Worm (Caenorhabditis elegans) whole organism, L4 larva: ENCODE data around the gene F55A4.7.
A peak's percentile ranks its signal among the peaks of the same experiment; 100 is the strongest.

Source experiments
- D1046.2 ChIP-seq: fragments of 200-800 bp; sonication (Bioruptor generic); IDR thresholded peaks from 2 replicates; pipeline ENCODE4 v1.3.6; 2022; ENCODE audit warnings: missing genetic modification characterization, missing compliant biosample characterization
- F44E2.7 ChIP-seq: fragments of 200-800 bp; sonication (Bioruptor generic); IDR thresholded peaks from 2 replicates; pipeline ENCODE4 v2.1.2; 2022; ENCODE audit warnings: missing genetic modification characterization, missing compliant biosample characterization
- R02D3.7 ChIP-seq: fragments of 150-350 bp; sonication (generic microtip); optimal IDR thresholded peaks from 3 replicates; lab custom pipeline; 2014; ENCODE audit warnings: missing biosample characterization, missing genetic modification characterization
- Y75B8A.6 ChIP-seq: fragments of 200-800 bp; sonication (Bioruptor generic); IDR thresholded peaks from 2 replicates; pipeline ENCODE4 v1.3.6; 2022; ENCODE audit warnings: missing genetic modification reagents, missing genetic modification characterization, missing compliant biosample characterization
- ZK337.2 ChIP-seq: fragments of 200-800 bp; sonication (Bioruptor generic); IDR thresholded peaks from 2 replicates; pipeline ENCODE4 v1.3.6; 2022; ENCODE audit warnings: missing genetic modification reagents, missing genetic modification characterization, missing compliant biosample characterization
- aha-1 ChIP-seq: fragments of 150-350 bp; peaks from one replicate; lab custom pipeline; 2014; ENCODE audit warnings: missing biosample characterization, missing genetic modification characterization
- arid-1 ChIP-seq: fragments of 200-800 bp; sonication (Bioruptor generic); conservative IDR thresholded peaks from 2 replicates; pipeline ENCODE4 v1.3.6; 2022; ENCODE audit warnings: missing genetic modification reagents, missing genetic modification characterization, missing compliant biosample characterization
- ceh-32 ChIP-seq: sonication (generic microtip); optimal IDR thresholded peaks from 2 replicates; lab custom pipeline; 2016; ENCODE audit warnings: mild to moderate bottlenecking, missing genetic modification characterization, missing compliant biosample characterization; ENCODE audit not compliant: poor library complexity
- ceh-82 ChIP-seq: sonication (generic microtip); optimal IDR thresholded peaks from 2 replicates; lab custom pipeline; 2017; ENCODE audit warnings: missing biosample characterization, missing genetic modification characterization
- ctbp-1 ChIP-seq: fragments of 200-800 bp; sonication (Bioruptor generic); IDR thresholded peaks from 2 replicates; pipeline ENCODE4 v1.3.6; 2022; ENCODE audit warnings: missing genetic modification reagents, missing genetic modification characterization, missing compliant biosample characterization
- daf-16 ChIP-seq, 3 experiments: sonication (generic microtip); optimal IDR thresholded peaks; 2 replicates each; lab custom pipeline; 2016 to 2017; ENCODE audit warnings: missing genetic modification characterization in 3 of 3, missing genetic modification reagents in 3 of 3, mild to moderate bottlenecking in 2 of 3, missing compliant biosample characterization in 2 of 3, missing biosample characterization in 1 of 3, moderate library complexity in 1 of 3
- daf-19 ChIP-seq: fragments of 200-800 bp; sonication (Bioruptor generic); conservative IDR thresholded peaks from 2 replicates; pipeline ENCODE4 v1.3.6; 2022; ENCODE audit warnings: missing genetic modification characterization, missing compliant biosample characterization
- dmd-6 ChIP-seq: fragments of 200-800 bp; sonication (Bioruptor generic); IDR thresholded peaks from 2 replicates; pipeline ENCODE4 v1.3.6; 2022; ENCODE audit warnings: missing genetic modification reagents, missing genetic modification characterization, missing compliant biosample characterization
- dmd-9 ChIP-seq: fragments of 200-800 bp; sonication (Bioruptor generic); IDR thresholded peaks from 2 replicates; pipeline ENCODE4 v1.3.6; 2022; ENCODE audit warnings: missing genetic modification reagents, missing genetic modification characterization, missing compliant biosample characterization
- dve-1 ChIP-seq: sonication (generic microtip); optimal IDR thresholded peaks from 2 replicates; lab custom pipeline; 2017; ENCODE audit warnings: antibody characterized with exemption, mild to moderate bottlenecking, missing genetic modification characterization, missing compliant biosample characterization; ENCODE audit not compliant: insufficient read depth
- gei-8 ChIP-seq: fragments of 200-800 bp; sonication (Bioruptor generic); optimal IDR thresholded peaks from 2 replicates; lab custom pipeline; 2018; ENCODE audit warnings: mild to moderate bottlenecking, missing genetic modification characterization, missing compliant biosample characterization
- hif-1 ChIP-seq, 2 experiments: sonication (generic microtip); optimal IDR thresholded peaks; 2 replicates each; lab custom pipeline; 2016 to 2017; ENCODE audit warnings: missing compliant biosample characterization in 2 of 2, missing genetic modification characterization in 2 of 2, missing genetic modification reagents in 2 of 2, missing genotype in 2 of 2, mild to moderate bottlenecking in 1 of 2
- hlh-11 ChIP-seq: fragments of 200-800 bp; sonication (Bioruptor generic); optimal IDR thresholded peaks from 2 replicates; lab custom pipeline; 2018; ENCODE audit warnings: mild to moderate bottlenecking, missing genetic modification characterization, missing compliant biosample characterization
- hlh-30 ChIP-seq: sonication (generic microtip); optimal IDR thresholded peaks from 2 replicates; lab custom pipeline; 2017; ENCODE audit warnings: antibody characterized with exemption, mild to moderate bottlenecking, missing genetic modification characterization, missing compliant biosample characterization; ENCODE audit not compliant: insufficient read depth
- lin-1 ChIP-seq: fragments of 200-800 bp; sonication (Bioruptor generic); IDR thresholded peaks from 2 replicates; pipeline ENCODE4 v1.3.6; 2022; ENCODE audit warnings: missing genetic modification reagents, missing genetic modification characterization, missing compliant biosample characterization
- lir-3 ChIP-seq: sonication (generic microtip); optimal IDR thresholded peaks from 2 replicates; lab custom pipeline; 2016; ENCODE audit warnings: mild to moderate bottlenecking, missing genetic modification characterization, missing compliant biosample characterization
- lsy-2 ChIP-seq, 2 experiments: fragments of 150-350 bp in 1 of 2; sonication (generic microtip) in 1 of 2; optimal IDR thresholded peaks; 2 replicates each; lab custom pipeline; 2014 to 2017; ENCODE audit warnings: missing biosample characterization in 2 of 2, missing genetic modification characterization in 2 of 2
- mdl-1 ChIP-seq, 2 experiments: fragments of 150-350 bp in 1 of 2; sonication (generic microtip) in 1 of 2; optimal IDR thresholded peaks; 2 replicates each; lab custom pipeline; 2014 to 2017; ENCODE audit warnings: missing biosample characterization in 2 of 2, missing genetic modification characterization in 2 of 2
- mdt-29 ChIP-seq: fragments of 200-800 bp; sonication (Bioruptor generic); IDR thresholded peaks from 2 replicates; pipeline ENCODE4 v1.3.6; 2022; ENCODE audit warnings: missing genetic modification reagents, missing genetic modification characterization, missing compliant biosample characterization
- mep-1 ChIP-seq: fragments of 150-350 bp; sonication (generic microtip); optimal IDR thresholded peaks from 3 replicates; lab custom pipeline; 2014; ENCODE audit warnings: missing biosample characterization, missing genetic modification characterization
- mes-2 ChIP-seq: sonication (generic microtip); optimal IDR thresholded peaks from 2 replicates; lab custom pipeline; 2016; ENCODE audit warnings: missing genotype, mild to moderate bottlenecking, missing genetic modification characterization, missing compliant biosample characterization; ENCODE audit not compliant: poor library complexity, severe bottlenecking
- nhr-102 ChIP-seq: sonication (generic microtip); optimal IDR thresholded peaks from 2 replicates; lab custom pipeline; 2016; ENCODE audit warnings: mild to moderate bottlenecking, missing genetic modification characterization, moderate library complexity, missing compliant biosample characterization
- nhr-11 ChIP-seq: fragments of 150-350 bp; optimal IDR thresholded peaks from 2 replicates; lab custom pipeline; 2014; ENCODE audit warnings: missing biosample characterization, missing genetic modification characterization
- nhr-111 ChIP-seq: fragments of 200-800 bp; sonication (Bioruptor generic); optimal IDR thresholded peaks from 2 replicates; lab custom pipeline; 2018; ENCODE audit warnings: mild to moderate bottlenecking, missing genetic modification characterization, missing compliant biosample characterization
- nhr-25 ChIP-seq: sonication (generic microtip); optimal IDR thresholded peaks from 2 replicates; lab custom pipeline; 2017; ENCODE audit warnings: missing genetic modification characterization, mild to moderate bottlenecking, missing compliant biosample characterization, antibody characterized with exemption, moderate library complexity, borderline replicate concordance; ENCODE audit not compliant: insufficient read depth
- nhr-28 ChIP-seq: fragments of 150-350 bp; optimal IDR thresholded peaks from 2 replicates; lab custom pipeline; 2014; ENCODE audit warnings: missing biosample characterization, missing genetic modification characterization
- nhr-6 ChIP-seq: fragments of 150-350 bp; optimal IDR thresholded peaks from 2 replicates; lab custom pipeline; 2014; ENCODE audit warnings: missing biosample characterization, missing genetic modification characterization
- pha-4 ChIP-seq, 2 experiments: fragments of 150-350 bp in 1 of 2; fragments of 200-800 bp in 1 of 2; sonication (Bioruptor generic) in 1 of 2; IDR thresholded peaks in 1 of 2; optimal IDR thresholded peaks in 1 of 2; 2 replicates each; pipeline versions ENCODE4 v1.3.6 to Lab custom; 2014 to 2022; ENCODE audit warnings: missing genetic modification characterization in 2 of 2, missing genetic modification reagents in 2 of 2, missing biosample characterization in 1 of 2, missing compliant biosample characterization in 1 of 2
- php-3 ChIP-seq: fragments of 200-800 bp; sonication (Bioruptor generic); IDR thresholded peaks from 2 replicates; pipeline ENCODE4 v1.3.6; 2022; ENCODE audit warnings: missing genetic modification reagents, missing genetic modification characterization, missing compliant biosample characterization
- pqm-1 ChIP-seq: sonication (generic microtip); optimal IDR thresholded peaks from 2 replicates; lab custom pipeline; 2017; ENCODE audit warnings: missing biosample characterization, missing genetic modification characterization
- rbr-2 ChIP-seq: sonication (generic microtip); optimal IDR thresholded peaks from 2 replicates; lab custom pipeline; 2016; ENCODE audit warnings: missing genotype, missing genetic modification characterization, missing compliant biosample characterization
- saeg-2 ChIP-seq: fragments of 200-800 bp; sonication (Bioruptor generic); IDR thresholded peaks from 2 replicates; pipeline ENCODE4 v1.3.6; 2022; ENCODE audit warnings: missing genetic modification reagents, missing genetic modification characterization, missing compliant biosample characterization
- sdz-12 ChIP-seq: fragments of 200-800 bp; sonication (Bioruptor generic); optimal IDR thresholded peaks from 2 replicates; lab custom pipeline; 2018; ENCODE audit warnings: mild to moderate bottlenecking, missing genetic modification characterization, missing compliant biosample characterization
- set-16 ChIP-seq: fragments of 200-800 bp; sonication (Bioruptor generic); IDR thresholded peaks from 2 replicates; pipeline ENCODE4 v1.3.6; 2022; ENCODE audit warnings: missing genetic modification reagents, missing genetic modification characterization, missing compliant biosample characterization
- tag-97 ChIP-seq: fragments of 200-800 bp; sonication (Bioruptor generic); IDR thresholded peaks from 2 replicates; pipeline ENCODE4 v1.3.6; 2022; ENCODE audit warnings: missing genetic modification characterization, missing compliant biosample characterization
- unc-130 ChIP-seq: sonication (generic microtip); optimal IDR thresholded peaks from 2 replicates; lab custom pipeline; 2016; ENCODE audit warnings: missing genetic modification reagents, missing genetic modification characterization, missing compliant biosample characterization
- unc-62 ChIP-seq, 3 experiments: fragments of 150-350 bp in 1 of 3; sonication (generic microtip); optimal IDR thresholded peaks in 2 of 3; peaks in 1 of 3; 1 replicate in 1 of 3; 2 replicates in 2 of 3; lab custom pipeline; 2014 to 2017; ENCODE audit warnings: missing biosample characterization in 3 of 3, missing genetic modification characterization in 3 of 3, missing genetic modification reagents in 3 of 3, missing genotype in 1 of 3
- vab-7 ChIP-seq: fragments of 200-800 bp; sonication (Bioruptor generic); IDR thresholded peaks from 2 replicates; pipeline ENCODE4 v1.3.6; 2022; ENCODE audit warnings: missing genetic modification reagents, missing genetic modification characterization, missing compliant biosample characterization
- ztf-11 ChIP-seq: fragments of 150-350 bp; optimal IDR thresholded peaks from 2 replicates; lab custom pipeline; 2014; ENCODE audit warnings: missing biosample characterization, missing genetic modification characterization

F55A4.7 gene

DNA sequence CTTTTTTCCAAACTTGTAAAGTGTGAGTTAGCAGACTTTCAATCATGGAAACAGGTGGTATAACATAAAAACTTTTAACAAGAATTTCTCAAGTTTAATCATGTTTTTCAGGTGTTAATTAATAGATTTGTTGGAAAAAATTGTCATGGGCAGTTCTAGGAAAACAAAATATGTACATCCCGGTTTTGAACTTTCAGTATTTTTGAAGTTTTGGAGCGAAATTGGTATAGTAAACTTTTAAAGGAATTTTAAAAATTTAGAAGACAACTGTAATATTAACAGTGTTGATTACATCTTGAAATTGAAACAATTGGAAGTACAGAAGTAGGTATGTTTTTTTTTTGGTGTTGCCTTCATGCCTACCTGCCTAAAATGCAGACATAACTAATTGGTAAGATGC lies 43.6 kb downstream of the F55A4.7 start:
- TF ChIP-seq aha-1 (tag; lab: Kevin White, UChicago): peak; percentile 77
- TF ChIP-seq arid-1 (GFP tag; lab: Robert Waterston, UW): no peak
- TF ChIP-seq unc-62 (GFP tag; optimal IDR thresholded peaks at IDR 0.05 in 1 of 2; lab: Kevin White, UChicago): peak in 1 of 2 experiments; percentile 23
- TF ChIP-seq unc-62 (tag; optimal IDR thresholded peaks at IDR 0.05; lab: Kevin White, UChicago): no peak

DNA sequence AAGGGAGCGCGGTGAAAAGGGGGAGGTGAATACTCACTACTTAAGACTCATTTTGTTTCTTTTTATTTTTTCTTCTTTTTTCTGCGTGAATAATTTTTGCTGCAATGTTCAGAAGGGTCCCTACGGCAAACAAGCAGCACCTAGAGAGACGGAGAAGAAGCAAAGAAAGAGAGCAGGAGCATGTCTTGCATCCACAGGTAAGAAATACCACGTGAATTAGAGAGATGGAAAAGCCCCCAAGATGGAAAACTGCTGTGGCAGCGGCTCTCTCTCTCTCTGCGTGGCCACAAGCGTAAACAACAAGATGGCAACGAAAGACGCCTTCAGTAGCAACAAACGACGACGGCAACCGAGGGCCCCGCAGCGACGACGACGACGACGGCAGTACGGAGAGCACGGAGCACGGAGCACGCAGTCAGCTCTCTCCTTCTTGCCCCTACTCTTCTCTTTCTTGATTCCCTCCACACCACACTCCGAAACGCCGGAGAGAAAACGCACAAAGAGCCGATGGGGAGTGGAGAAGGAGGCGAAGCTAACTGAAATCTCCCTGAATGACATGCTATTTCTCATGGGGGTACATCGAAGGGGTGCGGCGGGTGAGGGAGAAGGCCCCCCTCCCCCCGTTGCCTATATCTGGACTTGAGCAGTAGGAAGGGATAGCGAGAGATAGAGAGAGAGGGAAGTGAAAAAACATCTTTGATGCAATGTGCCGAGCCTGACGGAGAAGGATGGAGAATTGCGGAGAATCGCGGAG lies 45.4 kb downstream of the F55A4.7 start:
- TF ChIP-seq sdz-12 (GFP tag; lab: Kevin White, UChicago): no peak
- no peak for TF ChIP-seq nhr-102 (tag; lab: Kevin White, UChicago)
- TF ChIP-seq D1046.2 (GFP tag; lab: Robert Waterston, UW): no peak
- TF ChIP-seq php-3 (GFP tag; lab: Robert Waterston, UW): no peak
- TF ChIP-seq hlh-30 (tag; lab: Kevin White, UChicago): peak; percentile 38
- no peak for TF ChIP-seq hlh-11 (tag; lab: Kevin White, UChicago)
- peak; percentile 47 for TF ChIP-seq nhr-11
- TF ChIP-seq lsy-2 (tag; optimal IDR thresholded peaks at IDR 0.05; lab: Kevin White, UChicago): peak in 1 of 2 experiments; percentile 62
- TF ChIP-seq ceh-32: peak; percentile 30
- peak in 1 of 2 experiments; percentile 99 for TF ChIP-seq unc-62 (GFP tag; optimal IDR thresholded peaks at IDR 0.05 in 1 of 2; lab: Kevin White, UChicago)
- TF ChIP-seq unc-62 (tag; optimal IDR thresholded peaks at IDR 0.05; lab: Kevin White, UChicago): no peak
- TF ChIP-seq ctbp-1: 0 out of 2 replicates have a peak, but pooled peaks have one; percentile 54
- TF ChIP-seq daf-16 (GFP tag; optimal IDR thresholded peaks at IDR 0.05; lab: Kevin White, UChicago): peak in 1 of 2 experiments; percentile 14
- no peak for TF ChIP-seq daf-16 (tag; optimal IDR thresholded peaks at IDR 0.05; lab: Kevin White, UChicago)
- TF ChIP-seq dve-1 (tag; lab: Kevin White, UChicago): no peak
- peak in 1 of 2 experiments; percentile 27 for TF ChIP-seq mdl-1 (tag; optimal IDR thresholded peaks at IDR 0.05; lab: Kevin White, UChicago)
- 0 out of 2 replicates have a peak, but pooled peaks have one; percentile 12 for TF ChIP-seq daf-19 (GFP tag; lab: Robert Waterston, UW)
- no peak for TF ChIP-seq unc-130 (GFP tag; lab: Kevin White, UChicago)
- peak in 1 of 2 experiments; percentile 34 for TF ChIP-seq hif-1 (tag; optimal IDR thresholded peaks at IDR 0.05; lab: Kevin White, UChicago)
- no peak for TF ChIP-seq vab-7
- no peak for TF ChIP-seq ZK337.2 (GFP tag; lab: Robert Waterston, UW)
- TF ChIP-seq rbr-2 (tag; lab: Kevin White, UChicago): peak; percentile 88
- TF ChIP-seq mdt-29 (GFP tag; lab: Robert Waterston, UW): no peak
- TF ChIP-seq set-16 (GFP tag; lab: Robert Waterston, UW): peak; percentile 93
- TF ChIP-seq gei-8 (GFP tag; lab: Kevin White, UChicago): no peak
- no peak for TF ChIP-seq nhr-25 (tag; lab: Kevin White, UChicago)
- no peak for TF ChIP-seq lin-1 (GFP tag; lab: Robert Waterston, UW)
- TF ChIP-seq ztf-11 (tag; lab: Kevin White, UChicago): no peak
- peak; percentile 63 for TF ChIP-seq mep-1 (tag; lab: Kevin White, UChicago)
- TF ChIP-seq dmd-6 (GFP tag; lab: Robert Waterston, UW): no peak; the same call in 1 of the 2 replicates
- TF ChIP-seq R02D3.7 (tag; lab: Kevin White, UChicago): no peak
- TF ChIP-seq saeg-2 (GFP tag; lab: Robert Waterston, UW): no peak
- no peak for TF ChIP-seq pqm-1 (tag; lab: Kevin White, UChicago)
- TF ChIP-seq ceh-82 (tag; lab: Kevin White, UChicago): no peak
- TF ChIP-seq Y75B8A.6 (GFP tag; lab: Robert Waterston, UW): no peak
- no peak for TF ChIP-seq dmd-9 (GFP tag; lab: Robert Waterston, UW)
- TF ChIP-seq tag-97 (GFP tag; lab: Robert Waterston, UW): no peak
- TF ChIP-seq nhr-111: no peak
- peak; percentile 12 for TF ChIP-seq mes-2 (tag; lab: Kevin White, UChicago)
- no peak for TF ChIP-seq lir-3 (tag; lab: Kevin White, UChicago)
- TF ChIP-seq F44E2.7: no peak
- no peak for TF ChIP-seq nhr-28 (tag; lab: Kevin White, UChicago)
- no peak for TF ChIP-seq pha-4 (GFP tag; IDR thresholded peaks at IDR 0.05; lab: Robert Waterston, UW)
- TF ChIP-seq pha-4 (tag; optimal IDR thresholded peaks at IDR 0.05; lab: Kevin White, UChicago): no peak
- TF ChIP-seq nhr-6 (tag; lab: Kevin White, UChicago): no peak
